Worm (Caenorhabditis elegans): Measurements from ENCODE around the gene frm-8.

DNA sequence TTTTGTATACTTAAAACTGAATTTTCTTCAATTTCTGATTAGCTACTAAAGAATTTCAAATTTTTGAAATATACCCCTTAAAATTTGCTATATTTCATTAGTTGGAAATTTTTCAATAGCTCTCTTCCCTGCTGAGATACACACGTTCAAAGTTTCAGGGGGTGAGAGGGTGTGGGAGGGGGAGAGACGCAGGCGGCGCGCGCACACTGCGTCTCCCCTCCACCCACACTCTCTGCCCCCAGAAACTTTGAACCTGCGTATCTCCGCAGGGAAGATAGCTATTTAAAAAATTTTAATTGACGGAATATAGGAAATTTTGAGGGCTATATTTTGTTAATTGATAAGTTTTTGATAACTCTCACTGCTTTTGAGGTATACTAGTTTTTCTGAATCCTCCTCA is 3.8 kb upstream of the frm-8 start:
- TF ChIP-seq ref-2 (tag; optimal IDR thresholded peaks at IDR 0.05) (no peak), eyg-1 (tag; optimal IDR thresholded peaks at IDR 0.05) (no peak), dmd-4 (tag; optimal IDR thresholded peaks at IDR 0.05; ENCODE audit: borderline replicate concordance) (no peak), nhr-11 (tag; optimal IDR thresholded peaks at IDR 0.05) (no peak)

Measured in whole organism, late embryonic.